Worm (Caenorhabditis elegans) whole organism, dauer: Measurements from ENCODE around the gene C25F9.13.

Experiments
- unc-62 ChIP-seq: sonication (generic microtip); optimal IDR thresholded peaks from 2 replicates; lab custom pipeline; 2017; ENCODE audit warnings: missing biosample characterization, missing genetic modification reagents, missing genetic modification characterization

Gene C25F9.13

DNA sequence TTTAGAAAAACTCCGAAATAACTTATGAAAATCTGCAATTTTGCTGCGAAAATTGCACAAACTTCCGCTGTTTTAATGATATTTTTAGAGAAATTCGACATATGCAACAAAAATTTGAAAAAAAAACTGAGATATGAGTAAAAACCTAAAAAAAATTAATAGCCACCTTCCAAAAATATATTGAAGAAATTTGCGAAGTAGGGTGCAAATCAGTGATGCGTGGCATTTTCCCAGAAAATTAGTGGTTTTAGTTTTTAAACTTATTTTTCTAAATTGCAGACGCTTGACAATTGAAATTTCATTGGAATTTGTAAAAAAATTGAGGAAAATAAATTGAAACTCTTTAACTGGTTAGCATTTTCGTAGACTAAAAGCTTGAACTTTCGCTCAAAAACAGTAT lies at the start of gene C25F9.13:
TSS of gene C25F9.13 (minus strand) at position 101 of the 400 bp plus-strand sequence.
- no peak for TF ChIP-seq unc-62 (GFP tag; lab: Kevin White, UChicago)

DNA sequence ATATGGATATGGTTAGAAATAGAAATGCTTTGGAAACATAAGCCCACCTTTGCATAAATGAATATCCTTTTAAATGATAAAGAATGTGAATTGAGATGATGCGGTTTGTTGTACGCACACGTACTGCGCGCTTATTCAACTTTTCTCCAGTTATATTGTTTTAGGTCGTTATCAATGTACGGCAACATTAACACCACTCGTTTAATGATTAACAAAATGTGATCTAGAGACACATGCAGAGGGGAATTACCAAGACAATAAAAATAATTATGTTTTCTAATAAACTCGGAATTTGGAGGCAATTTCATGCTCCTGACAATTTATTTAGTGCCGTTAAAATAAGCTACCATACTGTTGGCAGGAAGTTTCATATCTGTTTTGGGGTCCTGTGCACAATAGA lies 46.7 kb upstream of the C25F9.13 start, which contains the start of gene M04C3.1:
TSS of gene M04C3.1 (minus strand) at position 164 of the 400 bp plus-strand sequence.
- no peak for TF ChIP-seq unc-62 (GFP tag; lab: Kevin White, UChicago)

DNA sequence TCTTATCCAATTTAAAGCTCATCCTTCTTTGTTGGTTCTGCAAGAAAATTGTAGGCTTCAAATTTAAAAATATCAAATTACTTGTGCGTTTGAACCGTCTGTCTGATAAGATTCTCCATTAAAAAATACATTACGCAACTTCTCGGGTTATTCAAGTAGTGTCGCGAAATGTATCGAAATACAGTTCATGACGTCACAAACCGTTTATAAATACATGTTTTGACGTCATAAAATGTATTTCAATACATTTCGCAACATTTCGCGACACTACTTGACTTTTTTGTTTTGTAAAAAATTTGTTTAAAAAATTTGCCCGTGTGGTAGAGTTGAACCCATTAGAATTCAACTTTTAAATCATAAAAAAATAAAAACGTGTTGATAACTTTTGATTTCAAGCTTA lies 44.8 kb upstream of the C25F9.13 start:
- TF ChIP-seq unc-62 (GFP tag; lab: Kevin White, UChicago), result no peak

DNA sequence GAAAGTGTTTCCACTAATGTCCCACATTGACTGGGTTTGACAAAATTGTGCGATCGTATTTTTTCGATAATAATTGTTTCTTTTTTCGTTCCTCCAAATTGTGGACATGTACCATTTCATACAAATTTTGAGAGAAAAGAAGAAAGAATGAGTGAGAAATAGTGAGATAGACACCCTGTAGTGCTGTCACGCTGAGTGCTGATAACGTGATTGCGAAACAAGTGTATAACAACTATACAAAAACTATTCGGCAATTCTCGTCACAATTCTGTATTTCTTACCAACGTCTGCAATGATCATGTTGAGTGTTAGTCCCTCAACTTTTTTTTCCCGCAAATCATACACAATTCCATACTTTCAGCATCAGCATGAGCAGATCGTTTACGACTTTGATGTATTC lies 37.5 kb upstream of the C25F9.13 start, which contains the start of gene C25F9.14:
TSS of gene C25F9.14 (plus strand) at position 178 of the 400 bp plus-strand sequence.
- no peak for TF ChIP-seq unc-62 (GFP tag; lab: Kevin White, UChicago)

DNA sequence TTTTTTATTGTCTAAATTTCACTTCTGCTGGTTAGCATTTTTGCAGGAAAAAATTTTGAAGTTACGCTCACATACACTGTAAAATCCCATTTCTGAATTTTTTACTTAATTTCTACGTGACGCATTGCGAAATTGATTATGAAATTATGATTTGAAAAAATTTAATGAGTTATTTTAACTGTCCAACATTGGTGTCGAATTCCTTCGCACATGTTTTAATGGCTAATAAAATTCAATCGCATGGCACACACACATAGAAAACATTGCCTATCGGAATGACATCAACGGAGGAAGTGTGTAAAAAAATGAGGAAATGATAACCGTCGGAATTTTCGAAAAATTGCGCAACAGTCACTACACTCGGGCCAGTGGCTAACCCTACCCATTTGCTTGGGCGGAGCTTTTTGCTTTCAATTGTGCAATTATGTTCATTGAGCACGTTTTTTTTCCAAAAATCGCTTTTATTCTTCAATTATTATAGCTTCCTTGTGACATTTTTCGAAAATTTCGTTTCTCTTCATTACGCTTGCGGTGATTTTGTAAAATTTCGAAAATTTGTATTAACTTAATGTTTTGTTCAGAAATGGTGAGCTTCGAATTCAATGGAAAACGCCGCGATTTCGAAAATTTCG lies 35.1 kb upstream of the C25F9.13 start, which contains the start of gene C25F9.16:
TSS of gene C25F9.16 (plus strand) at position 582 of the 632 bp plus-strand sequence.
- no peak for TF ChIP-seq unc-62 (GFP tag; lab: Kevin White, UChicago)

DNA sequence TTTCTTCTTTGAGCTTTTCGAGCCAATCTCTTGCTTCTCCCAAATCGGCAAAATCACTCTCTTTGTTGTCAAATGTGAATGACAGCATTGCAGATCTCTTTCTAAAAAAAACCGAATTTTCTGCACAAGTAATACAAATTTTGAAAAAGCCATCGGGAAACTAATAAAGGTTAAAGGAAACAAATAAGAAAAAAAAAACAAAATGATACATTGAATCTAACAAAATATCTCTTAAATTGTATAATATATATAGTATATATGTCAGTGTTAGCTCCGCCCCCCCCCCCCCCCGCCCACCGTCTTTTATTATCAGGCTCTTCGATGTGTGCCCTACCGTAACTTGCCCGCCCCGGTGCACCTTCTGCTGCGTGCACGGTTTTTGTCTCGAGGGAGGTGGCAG lies 34.2 kb upstream of the C25F9.13 start, which contains the start of gene C25F9.11:
TSS of gene C25F9.11 (minus strand) at position 101 of the 400 bp plus-strand sequence.
- TF ChIP-seq unc-62 (GFP tag; lab: Kevin White, UChicago), result no peak

DNA sequence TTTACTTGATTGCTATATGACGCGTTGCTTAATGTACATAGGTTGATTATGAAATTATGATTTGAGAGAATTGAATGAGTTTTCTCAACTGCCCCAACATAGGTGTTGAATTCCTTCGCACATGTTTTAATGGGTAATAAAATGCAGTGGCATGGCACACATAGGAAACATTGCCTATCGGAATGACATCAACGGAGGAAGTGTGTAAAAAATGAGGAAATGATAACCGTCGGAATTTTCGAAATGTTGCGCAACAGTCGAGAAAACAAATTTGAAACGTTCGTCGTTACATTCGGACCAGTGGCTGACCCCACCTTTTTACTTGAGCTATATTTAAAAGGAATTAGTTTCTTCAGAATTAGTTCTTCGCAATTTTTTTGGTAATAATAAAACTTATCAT lies 33.2 kb upstream of the C25F9.13 start:
- no peak for TF ChIP-seq unc-62 (GFP tag; lab: Kevin White, UChicago)

DNA sequence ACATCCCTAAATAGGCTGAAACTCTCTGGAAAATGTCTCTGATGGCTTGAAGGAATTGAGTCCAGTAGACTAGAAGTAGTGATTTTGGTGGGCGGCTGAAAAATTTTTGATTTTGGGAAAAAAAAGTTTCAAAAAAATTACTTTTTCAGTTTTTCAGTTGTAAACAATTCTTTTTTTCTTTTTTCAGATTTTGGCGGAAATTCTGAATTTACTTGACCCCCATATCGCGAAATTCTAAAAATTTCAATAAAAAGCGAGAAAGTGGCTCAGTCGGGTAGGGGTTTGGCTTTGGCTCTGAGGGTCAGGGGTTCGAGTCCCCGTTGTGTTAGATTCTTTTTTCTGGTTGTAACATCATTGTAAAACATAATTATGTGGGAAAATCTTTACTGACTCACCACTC lies 32.3 kb upstream of the C25F9.13 start, which contains the start of gene srw-85:
TSS of gene srw-85 (minus strand) at position 101 of the 400 bp plus-strand sequence.
- no peak for TF ChIP-seq unc-62 (GFP tag; lab: Kevin White, UChicago)

DNA sequence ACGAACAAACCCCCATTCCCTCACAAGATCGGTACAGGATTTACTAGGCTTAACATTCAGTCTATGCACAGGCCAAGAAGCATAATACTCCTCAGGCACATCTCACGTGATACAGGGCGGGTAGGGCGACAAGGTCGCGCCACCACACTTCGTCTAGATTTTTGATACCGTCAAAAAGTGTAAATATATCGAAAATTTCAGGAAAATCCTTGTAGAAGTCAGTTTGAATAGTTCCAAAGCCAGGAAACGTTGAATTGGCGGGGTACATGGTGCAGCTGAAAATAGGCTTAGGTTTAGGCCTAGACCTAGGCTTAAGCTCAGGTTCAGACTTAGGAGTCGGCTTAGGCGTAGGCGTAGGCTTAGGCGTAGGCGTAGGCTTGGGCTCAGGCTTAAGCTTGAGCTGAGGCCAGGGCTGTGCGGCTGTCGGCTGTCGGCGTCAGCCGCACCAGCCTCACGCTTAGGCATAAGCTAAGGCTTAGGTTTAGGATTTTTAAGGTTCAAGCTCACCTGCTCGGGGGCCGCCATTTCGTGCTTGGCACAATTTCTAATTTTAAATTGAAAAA lies 31.6 kb upstream of the C25F9.13 start:
- no peak for TF ChIP-seq unc-62 (GFP tag; lab: Kevin White, UChicago)

DNA sequence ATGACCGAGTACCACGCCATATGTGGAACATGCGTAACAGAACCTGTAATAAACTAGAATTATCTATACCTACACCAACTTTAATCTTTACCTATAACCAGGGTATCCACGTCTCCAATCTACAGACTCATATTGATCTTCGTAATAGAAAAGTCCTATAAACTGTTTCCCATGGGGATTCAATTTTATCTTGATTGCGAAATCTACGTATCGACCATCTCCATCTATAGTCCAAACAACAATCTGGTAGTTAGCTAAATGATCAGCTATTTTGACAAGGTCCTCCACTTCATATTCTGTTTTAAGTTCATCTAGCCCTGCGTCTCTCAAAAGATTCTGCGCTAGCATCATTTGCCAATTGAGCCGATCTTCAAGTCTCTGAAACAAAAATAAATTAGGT lies 30.8 kb upstream of the C25F9.13 start:
- no peak for TF ChIP-seq unc-62 (GFP tag; lab: Kevin White, UChicago)

DNA sequence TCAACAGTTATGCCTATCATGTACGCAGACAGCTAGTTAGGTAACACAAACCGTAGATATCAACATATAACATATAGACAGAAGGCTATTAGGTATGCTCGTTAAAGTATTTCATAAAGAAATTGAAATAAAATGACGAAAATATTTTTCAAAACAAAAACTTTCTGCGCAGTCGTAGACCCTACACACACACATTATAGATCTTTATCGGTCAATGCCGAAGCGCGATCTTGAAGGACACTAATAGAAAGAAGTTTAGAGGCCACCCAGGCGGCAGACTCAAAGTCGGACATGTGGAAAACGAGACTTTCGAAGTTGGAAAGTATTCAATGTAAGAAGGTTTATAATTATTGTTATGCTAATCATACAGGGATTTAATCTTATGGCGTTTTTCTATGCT lies 30.2 kb upstream of the C25F9.13 start:
- no peak for TF ChIP-seq unc-62 (GFP tag; lab: Kevin White, UChicago)

DNA sequence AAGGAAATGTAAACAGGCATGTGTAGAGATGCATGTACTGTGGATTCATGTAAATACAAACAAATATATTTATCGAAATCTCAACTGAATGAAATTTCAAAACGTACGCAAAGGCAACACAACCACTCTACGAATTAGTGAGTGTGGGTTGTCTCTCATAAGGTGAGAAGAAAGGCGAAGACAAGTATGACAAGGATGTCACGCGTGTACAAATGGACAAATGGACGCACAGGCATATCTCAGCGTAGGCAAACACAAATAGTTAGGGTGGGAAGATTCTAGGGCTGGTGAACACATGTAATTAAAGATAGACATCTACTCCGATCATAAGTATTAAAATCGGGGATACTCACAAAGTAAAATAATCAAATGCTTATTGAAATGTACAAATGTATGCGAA lies 29.3 kb upstream of the C25F9.13 start:
- no peak for TF ChIP-seq unc-62 (GFP tag; lab: Kevin White, UChicago)

DNA sequence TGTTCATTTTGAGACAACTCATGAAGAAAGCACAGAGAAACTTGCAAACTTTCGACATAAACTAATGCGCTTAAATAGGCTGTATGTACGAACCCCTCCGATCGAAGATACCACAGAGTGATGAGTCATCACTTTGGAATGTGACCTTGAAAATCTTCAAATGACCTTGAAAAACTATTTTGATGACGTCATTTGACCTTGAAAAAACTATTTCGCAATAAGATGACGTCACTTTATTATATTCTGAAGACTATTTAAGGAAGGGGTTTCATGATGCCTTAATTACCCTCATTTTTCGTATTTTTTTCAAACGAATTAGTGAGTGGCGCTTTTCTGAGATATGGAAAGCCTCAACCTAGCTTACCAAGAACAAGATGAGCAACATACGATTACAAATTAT lies 22.3 kb upstream of the C25F9.13 start, which contains the start of gene C25F9.2:
TSS of gene C25F9.2 (plus strand) at position 341 of the 400 bp plus-strand sequence.
- TF ChIP-seq unc-62 (GFP tag; lab: Kevin White, UChicago), result no peak

DNA sequence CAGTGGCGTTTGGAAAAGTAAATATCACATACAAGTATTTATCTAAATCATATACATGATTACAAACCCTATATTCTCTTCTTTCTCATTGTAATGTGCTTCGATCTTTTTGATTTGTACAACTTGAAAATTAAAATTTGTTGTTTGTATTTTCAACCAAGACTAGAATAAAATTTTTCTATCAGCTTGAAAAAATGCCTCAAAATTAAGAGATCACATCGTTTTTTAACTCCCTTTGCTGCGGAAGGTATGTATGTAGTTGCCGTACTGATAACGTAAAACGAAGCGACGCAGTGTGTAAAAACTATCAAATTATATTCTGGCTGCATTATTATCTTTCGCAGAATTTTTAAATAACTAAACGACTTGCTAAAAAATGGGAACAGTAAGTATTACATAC lies 19.1 kb upstream of the C25F9.13 start, which contains the start of gene C25F9.15:
TSS of gene C25F9.15 (plus strand) at position 301 of the 400 bp plus-strand sequence.
- TF ChIP-seq unc-62 (GFP tag; lab: Kevin White, UChicago), result no peak

DNA sequence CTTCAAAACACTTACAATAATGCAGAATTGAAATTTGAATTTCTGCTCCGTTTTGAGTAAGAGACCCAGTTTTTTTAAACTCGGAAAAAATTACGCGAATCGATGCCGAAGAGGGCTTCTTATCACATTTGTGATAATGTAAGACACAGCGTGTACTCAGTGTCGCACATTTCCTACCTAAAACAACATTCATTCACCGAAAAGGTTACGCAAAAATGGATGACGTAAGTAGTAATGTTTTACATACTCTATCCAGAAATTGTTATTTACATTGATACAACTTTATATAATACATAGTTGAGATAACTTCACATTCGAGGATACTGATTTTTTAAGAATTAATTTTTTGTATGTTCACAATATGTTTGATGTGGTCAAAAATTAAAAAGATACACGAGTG lies 17.7 kb upstream of the C25F9.13 start, which contains the start of the genes C25F9.4 and C25F9.9:
TSS of gene C25F9.4 (minus strand) at position 101 of the 400 bp plus-strand sequence.
TSS of gene C25F9.9 (plus strand) at position 137 of the 400 bp plus-strand sequence.
- TF ChIP-seq unc-62 (GFP tag; lab: Kevin White, UChicago), result no peak

DNA sequence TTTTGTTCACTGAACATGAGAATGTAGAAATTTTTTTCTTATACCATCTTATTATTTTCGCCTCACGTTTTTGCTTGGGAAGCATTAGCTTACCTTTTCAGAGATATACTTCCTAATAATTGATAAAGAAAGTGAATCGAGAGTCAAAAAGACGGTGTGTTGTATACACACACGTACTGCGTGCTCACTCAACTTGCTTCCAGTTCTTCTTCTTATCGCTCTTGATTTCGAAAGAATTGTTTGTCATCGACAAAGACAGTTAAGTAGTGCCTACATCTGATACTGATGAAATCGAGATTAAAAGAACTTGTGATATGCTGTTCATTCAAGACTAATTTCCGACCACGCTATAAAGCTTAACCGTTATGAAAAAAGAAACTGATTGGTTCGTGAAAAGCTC lies 11.9 kb upstream of the C25F9.13 start, which contains the start of gene C25F9.5:
TSS of gene C25F9.5 (minus strand) at position 195 of the 400 bp plus-strand sequence.
- no peak for TF ChIP-seq unc-62 (GFP tag; lab: Kevin White, UChicago)
